Fruit fly (Drosophila melanogaster): ENCODE measurements around the gene RpS10b.

Gene RpS10b

dm6 chrX:19565714-19566316 is 32.0 kb upstream of the RpS10b start, which contains the start of the genes Grip84 and car (continued):
- TF ChIP-seq CG9215 (GFP tag; IDR thresholded peaks at IDR 0.05) (peak; percentile 77; the same call in 1 of the 2 replicates), CG17802 (tag; optimal IDR thresholded peaks at IDR 0.05) (peak; percentile 94), prd (optimal IDR thresholded peaks at IDR 0.05) (no peak), prd (GFP tag; IDR thresholded peaks at IDR 0.05) (peak; percentile 77), chm (GFP tag; IDR thresholded peaks at IDR 0.05) (no peak), Adf1 (GFP tag; IDR thresholded peaks at IDR 0.05) (peak; percentile 20; the same call in 1 of the 2 replicates), CG12236 (GFP tag; optimal IDR thresholded peaks at IDR 0.05) (peak; percentile 31), Nf-YA (GFP tag; IDR thresholded peaks at IDR 0.05) (no peak), Bdp1 (GFP tag; optimal IDR thresholded peaks at IDR 0.05) (no peak), gt (GFP tag; IDR thresholded peaks at IDR 0.05) (no peak), ato (GFP tag; IDR thresholded peaks at IDR 0.05; ENCODE audit: partially characterized antibody) (no peak), Aef1 (GFP tag; IDR thresholded peaks at IDR 0.05) (peak; percentile 57), CG3163 (GFP tag; optimal IDR thresholded peaks at IDR 0.05) (no peak), Deaf1 (tag; optimal IDR thresholded peaks at IDR 0.05) (no peak), dan (GFP tag; IDR thresholded peaks at IDR 0.05) (no peak), cas (GFP tag; IDR thresholded peaks at IDR 0.05) (no peak), ttk (GFP tag; IDR thresholded peaks at IDR 0.05) (peak; percentile 41; the same call in 1 of the 2 replicates), Rfx (GFP tag; IDR thresholded peaks at IDR 0.05) (peak; percentile 72), Sry-β (GFP tag; optimal IDR thresholded peaks at IDR 0.05) (no peak), Dip3 (GFP tag; optimal IDR thresholded peaks at IDR 0.05) (peak; percentile 8), ase (GFP tag; IDR thresholded peaks at IDR 0.05) (no peak), Usf (GFP tag; optimal IDR thresholded peaks at IDR 0.05) (peak; percentile 40), Xrp1 (GFP tag; IDR thresholded peaks at IDR 0.05) (peak; percentile 66), CG16815 (GFP tag; optimal IDR thresholded peaks at IDR 0.05) (peak; percentile 78), hkb (optimal IDR thresholded peaks at IDR 0.05) (no peak), hkb (GFP tag; IDR thresholded peaks at IDR 0.05) (peak; percentile 60; the same call in 1 of the 2 replicates), BEAF-32 (GFP tag; optimal IDR thresholded peaks at IDR 0.05) (peak; percentile 44), stc (GFP tag; IDR thresholded peaks at IDR 0.05) (no peak), esg (GFP tag; conservative IDR thresholded peaks at IDR 0.05) (peak; percentile 67), CoRest (tag; optimal IDR thresholded peaks at IDR 0.05) (peak; percentile 88), Eip74EF (GFP tag; optimal IDR thresholded peaks at IDR 0.05) (no peak), CG9817 (tag; optimal IDR thresholded peaks at IDR 0.05) (peak; percentile 84), ERR (GFP tag; optimal IDR thresholded peaks at IDR 0.05) (no peak), CG1024 (GFP tag; IDR thresholded peaks at IDR 0.05) (no peak; the same call in 1 of the 2 replicates), CG13287 (GFP tag; IDR thresholded peaks at IDR 0.05; ENCODE audit: partially characterized antibody) (no peak), Mrtf (GFP tag; IDR thresholded peaks at IDR 0.05) (0 out of 3 replicates have a peak, but pooled peaks have one; percentile 48), gfzf (GFP tag; optimal IDR thresholded peaks at IDR 0.05) (peak; percentile 60), fd64A (GFP tag; optimal IDR thresholded peaks at IDR 0.05) (no peak), CG10147 (GFP tag; optimal IDR thresholded peaks at IDR 0.05) (no peak), CG30431 (GFP tag; optimal IDR thresholded peaks at IDR 0.05) (peak; percentile 56), Scr (GFP tag; IDR thresholded peaks at IDR 0.05; ENCODE audit: partially characterized antibody) (no peak), CG7786 (GFP tag; optimal IDR thresholded peaks at IDR 0.05) (no peak), E2f2 (GFP tag; IDR thresholded peaks at IDR 0.05) (no peak; the same call in 1 of the 2 replicates), CG11247 (GFP tag; IDR thresholded peaks at IDR 0.05) (0 out of 2 replicates have a peak, but pooled peaks have one; percentile 29), az2 (GFP tag; optimal IDR thresholded peaks at IDR 0.05) (peak; percentile 69), toy (GFP tag; IDR thresholded peaks at IDR 0.05) (no peak), pnt (GFP tag; optimal IDR thresholded peaks at IDR 0.05) (peak; percentile 73), slou (GFP tag; optimal IDR thresholded peaks at IDR 0.05) (peak; percentile 50), CG13123 (GFP tag; optimal IDR thresholded peaks at IDR 0.05) (peak; percentile 32), dpn (GFP tag; optimal IDR thresholded peaks at IDR 0.05) (peak; percentile 55 to 74), Ets97D (GFP tag; optimal IDR thresholded peaks at IDR 0.05) (peak; percentile 49)

Measured in whole organism, embryonic.